Worm (Caenorhabditis elegans) whole organism, L4/young adult: ENCODE data around the gene F53B1.3.

ENCODE experiments used
- W03F9.2 ChIP-seq: fragments of 150-350 bp; optimal IDR thresholded peaks from 2 replicates; lab custom pipeline; 2014; ENCODE audit warnings: missing biosample characterization, missing genetic modification characterization
- dao-5 ChIP-seq: sonication (generic microtip); optimal IDR thresholded peaks from 2 replicates; lab custom pipeline; 2016; ENCODE audit warnings: missing genotype, missing genetic modification characterization, moderate library complexity, missing compliant biosample characterization
- him-1 ChIP-seq: sonication (generic microtip); optimal IDR thresholded peaks from 2 replicates; lab custom pipeline; 2016; ENCODE audit warnings: missing genotype, missing genetic modification reagents, missing genetic modification characterization, missing compliant biosample characterization

DNA sequence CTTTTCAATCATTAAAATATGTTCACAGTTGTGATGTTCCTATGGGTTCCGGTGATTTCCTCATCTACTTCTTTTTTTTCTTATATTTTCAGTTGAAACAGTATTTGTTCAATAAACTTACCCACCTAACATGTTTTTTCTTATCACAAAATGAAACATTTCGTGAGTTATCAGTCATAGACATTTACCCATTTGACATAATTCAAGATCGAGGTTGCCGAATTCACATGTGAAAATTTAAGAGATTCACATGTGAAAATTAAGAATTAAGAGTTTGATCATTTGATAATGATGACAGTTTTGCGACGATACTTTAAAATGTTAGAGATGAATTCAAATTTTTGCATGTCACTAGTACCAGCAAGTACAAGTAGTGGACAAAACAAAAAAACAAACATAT, 2.0 kb downstream of the F53B1.3 start:
- no peak for TF ChIP-seq W03F9.2 (tag; lab: Kevin White, UChicago)
- TF ChIP-seq him-1 (tag; lab: Kevin White, UChicago) = no peak
- no peak for TF ChIP-seq dao-5 (tag; lab: Kevin White, UChicago)
